Worm (Caenorhabditis elegans) whole organism, L2 larva: ENCODE results near the gene C01G10.5.

Source experiments
- fos-1 ChIP-seq: fragments of 150-350 bp; optimal IDR thresholded peaks from 2 replicates; lab custom pipeline; 2014; ENCODE audit warnings: missing biosample characterization, missing genetic modification characterization
- snpc-4 ChIP-seq: fragments of 150-350 bp; optimal IDR thresholded peaks from 2 replicates; lab custom pipeline; 2014; ENCODE audit warnings: missing biosample characterization, missing genetic modification characterization

- TF ChIP-seq snpc-4 (no peak), fos-1 (tag; lab: Kevin White, UChicago) (no peak)
Observed at ce11 chrV:15059534-15059933, 29.8 kb downstream of the C01G10.5 start, which contains the start of the genes mcm-3 and C25D7.15.
